Worm (Caenorhabditis elegans): ENCODE measurements around the gene oac-49.

The oac-49 gene

ce11 chrV:19178896-19179295 is 38.9 kb upstream of the oac-49 start:
- TF ChIP-seq pbrm-1 (GFP tag; IDR thresholded peaks at IDR 0.05) (no peak), lin-26 (GFP tag; IDR thresholded peaks at IDR 0.05) (no peak), lin-40 (tag; optimal IDR thresholded peaks at IDR 0.05) (no peak), F55B11.4 (tag; optimal IDR thresholded peaks at IDR 0.05; ENCODE audit: borderline replicate concordance, insufficient read depth) (no peak), dox-1 (GFP tag; IDR thresholded peaks at IDR 0.05) (no peak), madf-10 (tag; optimal IDR thresholded peaks at IDR 0.05) (no peak), unc-62 (GFP tag; optimal IDR thresholded peaks at IDR 0.05) (no peak), zim-3 (tag; optimal IDR thresholded peaks at IDR 0.05) (no peak), F10E7.11 (tag; optimal IDR thresholded peaks at IDR 0.05) (no peak), nfyb-1 (GFP tag; IDR thresholded peaks at IDR 0.05) (no peak), ceh-27 (GFP tag; optimal IDR thresholded peaks at IDR 0.05) (no peak), Y79H2A.3 (GFP tag; conservative IDR thresholded peaks at IDR 0.05) (no peak)

- TF ChIP-seq sptf-2 (GFP tag; optimal IDR thresholded peaks at IDR 0.05) (no peak), athp-1 (tag; optimal IDR thresholded peaks at IDR 0.05) (no peak), ztf-25 (GFP tag; IDR thresholded peaks at IDR 0.05) (no peak), atf-7 (tag; optimal IDR thresholded peaks at IDR 0.05) (no peak), cebp-2 (GFP tag; IDR thresholded peaks at IDR 0.05) (no peak), ceh-100 (GFP tag; IDR thresholded peaks at IDR 0.05) (no peak), ceh-79 (tag; optimal IDR thresholded peaks at IDR 0.05) (no peak), K12H6.12 (tag; optimal IDR thresholded peaks at IDR 0.05) (no peak)
Measured at ce11 chrV:19181684-19182083, 36.1 kb upstream of the oac-49 start.

- TF ChIP-seq lin-35 (GFP tag; optimal IDR thresholded peaks at IDR 0.05) (no peak), attf-3 (GFP tag; conservative IDR thresholded peaks at IDR 0.05) (peak; percentile 98), ztf-6 (GFP tag; IDR thresholded peaks at IDR 0.05) (no peak), attf-5 (GFP tag; optimal IDR thresholded peaks at IDR 0.05) (peak; percentile 69), athp-1 (tag; optimal IDR thresholded peaks at IDR 0.05) (no peak), K12H6.12 (tag; optimal IDR thresholded peaks at IDR 0.05) (peak; percentile 31), lin-40 (tag; optimal IDR thresholded peaks at IDR 0.05) (peak; percentile 36), K11D2.4 (GFP tag; IDR thresholded peaks at IDR 0.05) (0 out of 2 replicates have a peak, but pooled peaks have one; percentile 38), snpc-4 (GFP tag; optimal IDR thresholded peaks at IDR 0.05) (no peak), snpc-4 (tag; optimal IDR thresholded peaks at IDR 0.05) (peak in 1 of 4 experiments; percentile 36), cebp-1 (GFP tag; IDR thresholded peaks at IDR 0.05) (no peak), cebp-1 (tag; optimal IDR thresholded peaks at IDR 0.05) (peak; percentile 2), snpc-3.4 (tag; optimal IDR thresholded peaks at IDR 0.05) (peak; percentile 25)
Measured at ce11 chrV:19189963-19190597, 27.7 kb upstream of the oac-49 start, which contains the start of the genes Y39B6A.3 and pph-5. Gene Y39B6A.3 (minus strand): TSS chrV:19190013. Gene pph-5 (plus strand): TSS chrV:19190547.

ce11 chrV:19201190-19201589 is 16.6 kb upstream of the oac-49 start:
- TF ChIP-seq gei-17 (GFP tag; optimal IDR thresholded peaks at IDR 0.05) (no peak), cebp-1 (GFP tag; IDR thresholded peaks at IDR 0.05) (no peak), cebp-1 (tag; optimal IDR thresholded peaks at IDR 0.05) (no peak), dpff-1 (tag; optimal IDR thresholded peaks at IDR 0.05) (no peak), F57C9.4 (tag; optimal IDR thresholded peaks at IDR 0.05) (no peak), Y53F4B.3 (GFP tag; IDR thresholded peaks at IDR 0.05) (no peak), mxl-1 (tag; optimal IDR thresholded peaks at IDR 0.05) (no peak), zfh-2 (GFP tag; conservative IDR thresholded peaks at IDR 0.05) (peak; percentile 51; the same call in 1 of the 2 replicates)

All from whole organism, young adult.